Fruit fly (Drosophila melanogaster) S2 (cell line): ENCODE results near the gene CG31493.

ENCODE experiments used
- CG8478 ChIP-seq: fragments of >200 bp; optimal IDR thresholded peaks from 2 replicates; lab custom pipeline; 2018
- CTCF ChIP-seq, 2 experiments: fragments of >200 bp; optimal IDR thresholded peaks; 2 replicates each; lab custom pipeline; 2018

- TF ChIP-seq CTCF (optimal IDR thresholded peaks at IDR 0.05; lab: Kevin White, UChicago) (no peak), CG8478 (lab: Kevin White, UChicago) (no peak)
Observed at dm6 chr3R:7108589-7109312, 22.6 kb upstream of the CG31493 start.
